Worm (Caenorhabditis elegans): ENCODE results near the gene vep-2.

vep-2 gene

DNA sequence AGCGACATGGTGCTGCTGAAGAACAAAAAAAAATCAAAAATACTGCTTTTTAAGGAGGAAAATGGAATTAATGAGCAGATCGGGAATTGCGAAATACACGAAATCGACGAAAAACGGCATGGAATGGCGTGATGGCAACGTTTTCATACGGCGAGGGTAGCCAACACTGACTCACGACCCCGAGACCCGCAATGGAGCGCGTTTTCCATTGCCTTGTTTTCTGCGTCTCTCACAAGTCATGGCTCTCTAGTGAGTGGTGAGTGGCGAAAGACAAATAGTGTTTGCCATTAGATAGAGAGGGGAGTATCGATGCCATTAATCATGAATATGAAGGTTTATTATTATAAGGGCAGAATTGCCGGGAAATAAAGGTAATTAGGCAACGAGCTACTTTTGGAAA lies 22.4 kb upstream of the vep-2 start, which contains the start of gene C18B2.4 (continued):
- TF ChIP-seq unc-3 (GFP tag; conservative IDR thresholded peaks at IDR 0.05) = no peak
- no peak for TF ChIP-seq unc-3 (tag; optimal IDR thresholded peaks at IDR 0.05)
- peak; percentile 54 for TF ChIP-seq sdc-2 (tag; optimal IDR thresholded peaks at IDR 0.05)
- no peak for TF ChIP-seq ahr-1 (tag; optimal IDR thresholded peaks at IDR 0.05)
- TF ChIP-seq nfya-1 (tag; optimal IDR thresholded peaks at IDR 0.05) = peak; percentile 72
- peak; percentile 42 for TF ChIP-seq ceh-34 (tag; optimal IDR thresholded peaks at IDR 0.05)
- TF ChIP-seq ceh-19 (GFP tag; optimal IDR thresholded peaks at IDR 0.05) = no peak

- no peak for TF ChIP-seq mec-3 (tag; optimal IDR thresholded peaks at IDR 0.05; ENCODE audit: borderline replicate concordance)
- TF ChIP-seq dve-1 (tag; optimal IDR thresholded peaks at IDR 0.05) = no peak
These were observed 17.7 kb upstream of the vep-2 start for ce11 chrX:3610442-3610841.

DNA sequence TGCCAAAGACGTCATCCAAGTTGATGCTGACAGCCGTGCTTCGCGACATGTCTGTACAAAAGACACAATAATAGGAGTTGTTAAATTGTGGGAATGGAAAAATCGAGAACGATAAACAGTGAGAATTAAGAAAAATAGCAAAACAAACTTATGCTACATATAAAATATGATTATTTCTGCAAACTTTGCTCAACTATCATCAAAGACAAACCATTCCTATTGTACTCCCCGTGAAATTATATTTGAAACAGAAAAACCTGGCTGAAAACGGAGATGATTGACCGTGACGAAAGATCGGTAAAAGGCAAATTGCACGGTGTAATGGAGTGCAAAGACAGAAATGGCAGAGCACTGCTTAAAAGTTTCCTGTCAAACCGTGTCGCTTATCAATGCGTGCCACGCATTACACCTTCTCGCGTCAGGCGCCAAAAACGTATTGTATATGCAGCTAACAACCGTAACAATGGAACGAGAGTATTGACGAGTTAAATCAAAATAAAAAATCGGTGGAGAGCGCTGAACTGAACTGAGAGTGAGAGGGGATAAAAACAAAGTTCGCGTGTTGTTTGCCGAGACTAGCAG lies 17.0 kb upstream of the vep-2 start, which contains the start of gene C18B2.5:
Gene C18B2.5 (minus strand): TSS at position 51 of the 582 bp plus-strand sequence.
- TF ChIP-seq madf-2 (tag; optimal IDR thresholded peaks at IDR 0.05) = no peak
- no peak for TF ChIP-seq ceh-22 (tag; optimal IDR thresholded peaks at IDR 0.05)
- no peak for TF ChIP-seq hlh-8 (tag; optimal IDR thresholded peaks at IDR 0.05)
- no peak for TF ChIP-seq ceh-34 (tag; optimal IDR thresholded peaks at IDR 0.05)
- TF ChIP-seq elt-2 (tag; optimal IDR thresholded peaks at IDR 0.05) = no peak
- TF ChIP-seq elt-4 (tag; optimal IDR thresholded peaks at IDR 0.05) = no peak
- TF ChIP-seq unc-42 (tag; optimal IDR thresholded peaks at IDR 0.05) = no peak
- TF ChIP-seq pqm-1 (tag; optimal IDR thresholded peaks at IDR 0.05) = no peak
- TF ChIP-seq Y22D7AL.16 (tag; optimal IDR thresholded peaks at IDR 0.05) = no peak
- TF ChIP-seq dve-1 (tag; optimal IDR thresholded peaks at IDR 0.05) = no peak
- no peak for TF ChIP-seq pax-1 (tag; optimal IDR thresholded peaks at IDR 0.05)

ce11 chrX:3611740-3612139 lies 16.4 kb upstream of the vep-2 start:
- no peak for TF ChIP-seq unc-3 (GFP tag; conservative IDR thresholded peaks at IDR 0.05)
- TF ChIP-seq unc-3 (tag; optimal IDR thresholded peaks at IDR 0.05) = no peak
- TF ChIP-seq ceh-22 (tag; optimal IDR thresholded peaks at IDR 0.05) = no peak
- no peak for TF ChIP-seq Y22D7AL.16 (tag; optimal IDR thresholded peaks at IDR 0.05)
- TF ChIP-seq odd-2 (tag; optimal IDR thresholded peaks at IDR 0.05) = no peak
- TF ChIP-seq mec-3 (tag; optimal IDR thresholded peaks at IDR 0.05; ENCODE audit: borderline replicate concordance) = no peak
- TF ChIP-seq fax-1 (tag; optimal IDR thresholded peaks at IDR 0.05) = no peak
- TF ChIP-seq unc-86 (tag; optimal IDR thresholded peaks at IDR 0.05) = no peak
- TF ChIP-seq zip-5 (tag; optimal IDR thresholded peaks at IDR 0.05) = no peak
- no peak for TF ChIP-seq hlh-30 (tag; optimal IDR thresholded peaks at IDR 0.05; ENCODE audit: insufficient read depth)
- TF ChIP-seq ama-1 (optimal IDR thresholded peaks at IDR 0.05) = no peak
- no peak for TF ChIP-seq dve-1 (tag; optimal IDR thresholded peaks at IDR 0.05)
- no peak for TF ChIP-seq ceh-19 (GFP tag; optimal IDR thresholded peaks at IDR 0.05)
- no peak for TF ChIP-seq hlh-8 (tag; optimal IDR thresholded peaks at IDR 0.05)
- TF ChIP-seq pha-2 (tag; optimal IDR thresholded peaks at IDR 0.05) = no peak
- no peak for TF ChIP-seq ceh-30 (tag; optimal IDR thresholded peaks at IDR 0.05)
- TF ChIP-seq ceh-48 (tag; optimal IDR thresholded peaks at IDR 0.05) = no peak
- TF ChIP-seq hlh-13 (GFP tag; optimal IDR thresholded peaks at IDR 0.05) = no peak
- TF ChIP-seq K09A11.1 (tag; optimal IDR thresholded peaks at IDR 0.05; ENCODE audit: insufficient read depth) = no peak

DNA sequence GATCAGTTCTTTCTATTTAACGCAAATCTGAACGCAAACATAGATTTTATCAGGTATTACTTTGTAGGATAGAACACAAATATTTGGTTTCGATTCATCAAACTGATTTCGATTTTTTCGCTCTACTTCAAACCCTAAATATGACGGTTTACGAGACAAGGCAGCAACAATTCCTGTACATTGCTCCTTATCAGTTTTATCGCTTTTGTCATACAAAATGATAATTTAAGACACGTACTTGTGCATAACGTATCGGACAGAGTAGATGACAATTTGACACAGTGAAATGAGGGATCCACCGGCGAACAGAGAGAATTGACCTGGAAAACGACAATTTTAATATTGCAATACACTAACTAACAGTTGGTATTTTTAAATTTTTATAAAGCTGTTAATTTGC lies 14.5 kb upstream of the vep-2 start:
- TF ChIP-seq elt-2 (tag; optimal IDR thresholded peaks at IDR 0.05) = peak; percentile 78
- no peak for TF ChIP-seq F13H6.1 (tag; optimal IDR thresholded peaks at IDR 0.05)

ce11 chrX:3617218-3617617 lies 10.9 kb upstream of the vep-2 start, which contains the start of gene del-9:
TSS of gene del-9 (minus strand) at chrX:3617318.
- TF ChIP-seq Y22D7AL.16 (tag; optimal IDR thresholded peaks at IDR 0.05) = no peak

Data from whole organism, late embryonic.